Worm (Caenorhabditis elegans) whole organism, L4/young adult: ENCODE measurements around the gene F57A10.4.
"Not testable (repeated sequence)": the region's sequence is repeated elsewhere in the genome, so short reads cannot be mapped to it uniquely, and the experiment has no call there.

Experiments
- W03F9.2 ChIP-seq: fragments of 150-350 bp; optimal IDR thresholded peaks from 2 replicates; lab custom pipeline; 2014; ENCODE audit warnings: missing biosample characterization, missing genetic modification characterization
- dao-5 ChIP-seq: sonication (generic microtip); optimal IDR thresholded peaks from 2 replicates; lab custom pipeline; 2016; ENCODE audit warnings: missing genotype, missing genetic modification characterization, moderate library complexity, missing compliant biosample characterization
- him-1 ChIP-seq: sonication (generic microtip); optimal IDR thresholded peaks from 2 replicates; lab custom pipeline; 2016; ENCODE audit warnings: missing genotype, missing genetic modification reagents, missing genetic modification characterization, missing compliant biosample characterization

DNA sequence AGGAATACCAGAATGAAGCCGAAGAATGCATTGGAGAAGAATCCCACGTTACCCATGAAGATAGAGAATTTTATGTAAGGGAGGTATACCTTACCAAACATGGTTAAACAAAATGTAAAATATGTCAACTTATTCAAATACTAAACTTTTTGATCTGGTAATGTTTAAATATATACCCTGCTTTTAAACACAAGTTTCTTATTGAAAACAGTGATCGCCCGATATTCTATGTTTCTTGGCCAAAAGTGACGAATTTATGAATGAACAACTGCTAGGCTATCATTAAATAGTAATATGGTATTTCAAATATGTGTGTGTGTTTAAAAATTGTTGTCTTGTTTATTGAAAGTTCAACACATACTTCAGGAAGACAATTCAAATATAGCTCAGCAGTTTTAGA lies 20.9 kb upstream of the F57A10.4 start, which contains the start of gene T23D5.8:
- TF ChIP-seq W03F9.2 (tag; lab: Kevin White, UChicago); dao-5 (tag; lab: Kevin White, UChicago); him-1: not testable (repeated sequence)
